Fruit fly (Drosophila melanogaster) S2 (cell line): ENCODE measurements around the gene dpr16.

Experiments
- CG8478 ChIP-seq: fragments of >200 bp; optimal IDR thresholded peaks from 2 replicates; lab custom pipeline; 2018
- CTCF ChIP-seq, 2 experiments: fragments of >200 bp; optimal IDR thresholded peaks; 2 replicates each; lab custom pipeline; 2018

DNA sequence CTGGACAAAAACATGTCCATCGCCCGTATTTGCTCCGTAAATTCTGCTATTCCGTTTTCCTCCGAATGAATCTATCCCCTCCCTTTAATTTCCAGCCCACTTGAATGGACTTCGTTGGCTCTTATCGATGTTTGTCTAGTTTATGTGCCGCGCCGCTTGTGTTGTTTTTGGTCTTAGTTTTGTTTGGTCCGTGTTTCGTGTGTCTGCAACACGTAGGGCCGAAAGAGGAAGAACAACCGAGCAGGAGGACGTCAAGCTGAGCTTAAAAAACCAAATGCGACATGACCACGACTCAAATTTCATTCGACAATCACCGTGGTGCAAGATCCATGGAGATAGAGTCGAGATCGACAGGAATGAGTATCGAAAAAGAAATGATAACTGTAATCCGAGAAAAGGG lies 46.5 kb upstream of the dpr16 start:
- TF ChIP-seq CG8478 (lab: Kevin White, UChicago) (no peak), CTCF (optimal IDR thresholded peaks at IDR 0.05; lab: Kevin White, UChicago) (no peak)
